In genomic region chrII:4942397-4942796, ce11 we compare ENCODE assay signal across 3 worm cellular contexts.
TF ChIP-seq lines count a peak whose summit lies in the region.

No protein-coding gene starts in this region.

TF ChIP-seq in whole organism, L4 larva, 104 proteins besides CTCF, POLR2A, EP300 and RAD21 (continued from another document and continues in another):
- peak; percentile 80 for TF ChIP-seq duxl-1 (tag; optimal IDR thresholded peaks at IDR 0.05; lab: Kevin White, UChicago; ENCODE audit: poor library complexity)
- TF ChIP-seq mxl-3 (GFP tag; optimal IDR thresholded peaks at IDR 0.05; lab: Kevin White, UChicago), result peak; percentile 7
- no peak for TF ChIP-seq nhr-77 (tag; optimal IDR thresholded peaks at IDR 0.05; lab: Kevin White, UChicago)
- no peak for TF ChIP-seq F37D6.2 (tag; optimal IDR thresholded peaks at IDR 0.05; lab: Kevin White, UChicago)
- no peak for TF ChIP-seq tag-97 (GFP tag; IDR thresholded peaks at IDR 0.05; lab: Robert Waterston, UW)
- no peak for TF ChIP-seq ZK546.5 (tag; optimal IDR thresholded peaks at IDR 0.05; lab: Kevin White, UChicago)
- peak; percentile 6 for TF ChIP-seq jun-1 (tag; optimal IDR thresholded peaks at IDR 0.05; lab: Kevin White, UChicago)
- no peak for TF ChIP-seq lin-39 (tag; optimal IDR thresholded peaks at IDR 0.05; lab: Kevin White, UChicago)
- TF ChIP-seq zfp-2 (tag; optimal IDR thresholded peaks at IDR 0.05; lab: Kevin White, UChicago), result no peak
- no peak; the same call in 1 of the 2 replicates for TF ChIP-seq F26F4.8 (GFP tag; conservative IDR thresholded peaks at IDR 0.05; lab: Robert Waterston, UW)
- TF ChIP-seq dmd-8 (GFP tag; IDR thresholded peaks at IDR 0.05; lab: Robert Waterston, UW), result peak; percentile 84
- TF ChIP-seq ztf-7 (tag; optimal IDR thresholded peaks at IDR 0.05; lab: Kevin White, UChicago), result no peak
- peak; percentile 71 for TF ChIP-seq T26A8.4 (GFP tag; IDR thresholded peaks at IDR 0.05; lab: Robert Waterston, UW)
- peak; percentile 38 for TF ChIP-seq nhr-111 (GFP tag; optimal IDR thresholded peaks at IDR 0.05; lab: Kevin White, UChicago)
- TF ChIP-seq aly-2 (tag; optimal IDR thresholded peaks at IDR 0.05; lab: Kevin White, UChicago), result peak; percentile 53
- no peak for TF ChIP-seq daf-12 (tag; optimal IDR thresholded peaks at IDR 0.05; lab: Kevin White, UChicago)
- TF ChIP-seq nhr-42 (GFP tag; IDR thresholded peaks at IDR 0.05; lab: Robert Waterston, UW), result peak; percentile 75
- TF ChIP-seq egl-27 (tag; optimal IDR thresholded peaks at IDR 0.05; lab: Kevin White, UChicago), result no peak
- no peak for TF ChIP-seq unc-39 (tag; optimal IDR thresholded peaks at IDR 0.05; lab: Kevin White, UChicago)
- peak; percentile 0 for TF ChIP-seq nhr-102 (tag; optimal IDR thresholded peaks at IDR 0.05; lab: Kevin White, UChicago)
- no peak for TF ChIP-seq ceh-32 (tag; optimal IDR thresholded peaks at IDR 0.05; lab: Kevin White, UChicago; ENCODE audit: poor library complexity)
- TF ChIP-seq ceh-44 (GFP tag; IDR thresholded peaks at IDR 0.05; lab: Robert Waterston, UW), result no peak
- TF ChIP-seq madf-9 (GFP tag; conservative IDR thresholded peaks at IDR 0.05; lab: Robert Waterston, UW), result peak; percentile 63; the same call in 1 of the 2 replicates
- peak; percentile 58 for TF ChIP-seq Y5F2A.4 (GFP tag; optimal IDR thresholded peaks at IDR 0.05; lab: Kevin White, UChicago)
- no peak for TF ChIP-seq lin-29 (GFP tag; IDR thresholded peaks at IDR 0.05; lab: Robert Waterston, UW)
- TF ChIP-seq lin-13 (GFP tag; optimal IDR thresholded peaks at IDR 0.05; lab: Kevin White, UChicago), result peak; percentile 55
- TF ChIP-seq F49E8.2 (tag; optimal IDR thresholded peaks at IDR 0.05; lab: Kevin White, UChicago; ENCODE audit: borderline replicate concordance), result peak; percentile 54
- TF ChIP-seq set-16 (GFP tag; IDR thresholded peaks at IDR 0.05; lab: Robert Waterston, UW), result peak; percentile 65
- TF ChIP-seq D1046.2 (GFP tag; IDR thresholded peaks at IDR 0.05; lab: Robert Waterston, UW), result peak; percentile 71; the same call in 1 of the 2 replicates
- TF ChIP-seq ceh-20 (GFP tag; IDR thresholded peaks at IDR 0.05; lab: Robert Waterston, UW), result no peak
- TF ChIP-seq php-3 (GFP tag; IDR thresholded peaks at IDR 0.05; lab: Robert Waterston, UW), result peak; percentile 43
- peak; percentile 6 for TF ChIP-seq nhr-11 (tag; optimal IDR thresholded peaks at IDR 0.05; lab: Kevin White, UChicago)
- peak; percentile 4 to 31 for TF ChIP-seq daf-16 (GFP tag; optimal IDR thresholded peaks at IDR 0.05; lab: Kevin White, UChicago)
- peak; percentile 37 for TF ChIP-seq daf-16 (tag; optimal IDR thresholded peaks at IDR 0.05; lab: Kevin White, UChicago)
- no peak; the same call in 1 of the 2 replicates for TF ChIP-seq mxl-2 (GFP tag; conservative IDR thresholded peaks at IDR 0.05; lab: Robert Waterston, UW)
- TF ChIP-seq lim-7 (GFP tag; IDR thresholded peaks at IDR 0.05; lab: Robert Waterston, UW), result peak; percentile 74
- TF ChIP-seq lin-38 (GFP tag; IDR thresholded peaks at IDR 0.05; lab: Robert Waterston, UW), result peak; percentile 76
- TF ChIP-seq hlh-11 (tag; optimal IDR thresholded peaks at IDR 0.05; lab: Kevin White, UChicago), result no peak
- TF ChIP-seq hlh-30 (tag; optimal IDR thresholded peaks at IDR 0.05; lab: Kevin White, UChicago; ENCODE audit: insufficient read depth), result peak; percentile 37
- peak; percentile 51 for TF ChIP-seq aha-1 (tag; lab: Kevin White, UChicago)
- no peak for TF ChIP-seq zip-11 (GFP tag; IDR thresholded peaks at IDR 0.05; lab: Robert Waterston, UW)
- TF ChIP-seq nhr-25 (tag; optimal IDR thresholded peaks at IDR 0.05; lab: Kevin White, UChicago; ENCODE audit: borderline replicate concordance, insufficient read depth), result peak; percentile 57

TF ChIP-seq in whole organism, late embryonic, 69 proteins besides CTCF, POLR2A, EP300 and RAD21 (continued from another document):
- TF ChIP-seq unc-86 (tag; optimal IDR thresholded peaks at IDR 0.05; lab: Kevin White, UChicago), result peak; percentile 43
- TF ChIP-seq npax-4 (tag; optimal IDR thresholded peaks at IDR 0.05; lab: Kevin White, UChicago), result no peak
- TF ChIP-seq C08G9.2 (tag; optimal IDR thresholded peaks at IDR 0.05; lab: Kevin White, UChicago), result peak; percentile 43
- TF ChIP-seq pat-9 (tag; optimal IDR thresholded peaks at IDR 0.05; lab: Kevin White, UChicago), result peak; percentile 78
- TF ChIP-seq hlh-8 (tag; optimal IDR thresholded peaks at IDR 0.05; lab: Kevin White, UChicago), result no peak
- TF ChIP-seq pag-3 (tag; optimal IDR thresholded peaks at IDR 0.05; lab: Kevin White, UChicago; ENCODE audit: borderline replicate concordance), result no peak
- TF ChIP-seq unc-3 (GFP tag; conservative IDR thresholded peaks at IDR 0.05; lab: Robert Waterston, UW), result peak; percentile 33; the same call in 1 of the 2 replicates
- peak; percentile 28 for TF ChIP-seq unc-3 (tag; optimal IDR thresholded peaks at IDR 0.05; lab: Kevin White, UChicago)
- peak; percentile 49 for TF ChIP-seq dve-1 (tag; optimal IDR thresholded peaks at IDR 0.05; lab: Kevin White, UChicago)
- no peak for TF ChIP-seq unc-42 (tag; optimal IDR thresholded peaks at IDR 0.05; lab: Kevin White, UChicago)
- TF ChIP-seq ceh-34 (tag; optimal IDR thresholded peaks at IDR 0.05; lab: Kevin White, UChicago), result peak; percentile 49
- TF ChIP-seq hlh-13 (GFP tag; optimal IDR thresholded peaks at IDR 0.05; lab: Kevin White, UChicago), result peak; percentile 24
- TF ChIP-seq ztf-16 (tag; optimal IDR thresholded peaks at IDR 0.05; lab: Kevin White, UChicago), result peak; percentile 68
- peak; percentile 60 for TF ChIP-seq K09A11.1 (tag; optimal IDR thresholded peaks at IDR 0.05; lab: Kevin White, UChicago; ENCODE audit: insufficient read depth)
- no peak for TF ChIP-seq odd-2 (tag; optimal IDR thresholded peaks at IDR 0.05; lab: Kevin White, UChicago)
- TF ChIP-seq nhr-232 (tag; optimal IDR thresholded peaks at IDR 0.05; lab: Kevin White, UChicago), result peak; percentile 56
- TF ChIP-seq nfya-1 (tag; optimal IDR thresholded peaks at IDR 0.05; lab: Kevin White, UChicago), result peak; percentile 57
- no peak for TF ChIP-seq nhr-11 (tag; optimal IDR thresholded peaks at IDR 0.05; lab: Kevin White, UChicago)
- TF ChIP-seq pros-1 (tag; optimal IDR thresholded peaks at IDR 0.05; lab: Kevin White, UChicago), result no peak
- TF ChIP-seq pqm-1 (tag; optimal IDR thresholded peaks at IDR 0.05; lab: Kevin White, UChicago), result no peak
- TF ChIP-seq ceh-22 (tag; optimal IDR thresholded peaks at IDR 0.05; lab: Kevin White, UChicago), result peak; percentile 36
- peak; percentile 81 for TF ChIP-seq tbx-2 (tag; optimal IDR thresholded peaks at IDR 0.05; lab: Kevin White, UChicago)
- no peak for TF ChIP-seq ceh-30 (tag; optimal IDR thresholded peaks at IDR 0.05; lab: Kevin White, UChicago)
- TF ChIP-seq dmd-4 (tag; optimal IDR thresholded peaks at IDR 0.05; lab: Kevin White, UChicago; ENCODE audit: borderline replicate concordance), result no peak
- peak; percentile 16 for TF ChIP-seq fax-1 (tag; optimal IDR thresholded peaks at IDR 0.05; lab: Kevin White, UChicago)
- no peak for TF ChIP-seq ets-4 (tag; optimal IDR thresholded peaks at IDR 0.05; lab: Kevin White, UChicago)
- TF ChIP-seq rnt-1 (tag; optimal IDR thresholded peaks at IDR 0.05; lab: Kevin White, UChicago), result peak; percentile 12
- TF ChIP-seq F13H6.1 (tag; optimal IDR thresholded peaks at IDR 0.05; lab: Kevin White, UChicago), result peak; percentile 49
- peak; percentile 40 for TF ChIP-seq ttx-3 (tag; optimal IDR thresholded peaks at IDR 0.05; lab: Kevin White, UChicago)
- peak; percentile 22 for TF ChIP-seq ceh-2 (tag; optimal IDR thresholded peaks at IDR 0.05; lab: Kevin White, UChicago)
- TF ChIP-seq ceh-19 (GFP tag; optimal IDR thresholded peaks at IDR 0.05; lab: Kevin White, UChicago), result peak; percentile 72
- TF ChIP-seq lin-11 (tag; optimal IDR thresholded peaks at IDR 0.05; lab: Kevin White, UChicago), result peak; percentile 58
- peak; percentile 69 for TF ChIP-seq fkh-6 (tag; optimal IDR thresholded peaks at IDR 0.05; lab: Kevin White, UChicago)
- peak; percentile 67 for TF ChIP-seq sdc-2 (tag; optimal IDR thresholded peaks at IDR 0.05; lab: Kevin White, UChicago)
- peak; percentile 43 for TF ChIP-seq sox-4 (tag; optimal IDR thresholded peaks at IDR 0.05; lab: Kevin White, UChicago)
- no peak for TF ChIP-seq ceh-45 (GFP tag; IDR thresholded peaks at IDR 0.05; lab: Robert Waterston, UW)
- TF ChIP-seq tbx-7 (tag; optimal IDR thresholded peaks at IDR 0.05; lab: Kevin White, UChicago), result no peak
- TF ChIP-seq hlh-15 (tag; optimal IDR thresholded peaks at IDR 0.05; lab: Kevin White, UChicago), result no peak
- peak; percentile 49 for TF ChIP-seq syd-9 (tag; optimal IDR thresholded peaks at IDR 0.05; lab: Kevin White, UChicago)
- peak; percentile 2 for TF ChIP-seq ceh-48 (tag; optimal IDR thresholded peaks at IDR 0.05; lab: Kevin White, UChicago)
- peak; percentile 64 for TF ChIP-seq ceh-18 (tag; optimal IDR thresholded peaks at IDR 0.05; lab: Kevin White, UChicago)
- no peak for TF ChIP-seq unc-55 (GFP tag; optimal IDR thresholded peaks at IDR 0.05; lab: Kevin White, UChicago)

TF ChIP-seq in whole organism, mixed stage, embryonic, 35 proteins besides CTCF, POLR2A, EP300 and RAD21 (continued from another document):
- TF ChIP-seq unc-120 (tag; optimal IDR thresholded peaks at IDR 0.05; lab: Kevin White, UChicago; ENCODE audit: poor library complexity, severe bottlenecking) (peak; percentile 64), nhr-76 (tag; optimal IDR thresholded peaks at IDR 0.05; lab: Kevin White, UChicago) (peak; percentile 25), mls-2 (tag; optimal IDR thresholded peaks at IDR 0.05; lab: Kevin White, UChicago) (peak; percentile 88)
